Worm (Caenorhabditis elegans) whole organism, L1 larva: ENCODE results near the gene F53B2.8.
"Not testable (repeated sequence)": the region's sequence is repeated elsewhere in the genome, so short reads cannot be mapped to it uniquely, and the experiment has no call there.

Experiments
- C16A3.4 ChIP-seq: fragments of 150-350 bp; optimal IDR thresholded peaks from 2 replicates; lab custom pipeline; 2014; ENCODE audit warnings: missing biosample characterization, missing genetic modification characterization
- F16B12.6 ChIP-seq: fragments of 150-350 bp; optimal IDR thresholded peaks from 2 replicates; lab custom pipeline; 2014; ENCODE audit warnings: missing biosample characterization, missing genetic modification characterization
- Y116A8C.19 ChIP-seq: sonication (generic microtip); optimal IDR thresholded peaks from 2 replicates; lab custom pipeline; 2016; ENCODE audit warnings: missing compliant biosample characterization, missing genetic modification characterization, borderline replicate concordance
- ama-1 ChIP-seq: fragments of 150-350 bp; optimal IDR thresholded peaks from 2 replicates; lab custom pipeline; 2014
- ceh-63 ChIP-seq: fragments of 200-800 bp; sonication (Bioruptor generic); optimal IDR thresholded peaks from 2 replicates; lab custom pipeline; 2018; ENCODE audit warnings: mild to moderate bottlenecking, missing genetic modification characterization, missing compliant biosample characterization
- ceh-8 ChIP-seq: fragments of 200-800 bp; sonication (Bioruptor generic); optimal IDR thresholded peaks from 2 replicates; lab custom pipeline; 2018; ENCODE audit warnings: mild to moderate bottlenecking, missing genetic modification characterization, moderate library complexity, missing compliant biosample characterization
- ceh-82 ChIP-seq, 3 experiments: fragments of 150-350 bp in 1 of 3; sonication (generic microtip) in 2 of 3; optimal IDR thresholded peaks; 2 replicates each; lab custom pipeline; 2014 to 2017; ENCODE audit warnings: missing biosample characterization in 3 of 3, missing genetic modification characterization in 3 of 3
- ceh-88 ChIP-seq: fragments of 200-800 bp; sonication (Bioruptor generic); IDR thresholded peaks from 2 replicates; pipeline ENCODE4 v1.3.6; 2022; ENCODE audit warnings: missing genetic modification characterization, missing compliant biosample characterization
- dsc-1 ChIP-seq: sonication (generic microtip); optimal IDR thresholded peaks from 2 replicates; lab custom pipeline; 2016; ENCODE audit warnings: mild to moderate bottlenecking, missing genetic modification characterization, missing compliant biosample characterization
- egl-27 ChIP-seq, 2 experiments: fragments of 150-350 bp in 1 of 2; sonication (generic microtip); optimal IDR thresholded peaks; 3 replicates each; lab custom pipeline; 2017 to 2018; ENCODE audit warnings: missing biosample characterization in 2 of 2, missing genetic modification characterization in 2 of 2, missing genetic modification reagents in 2 of 2
- elt-2 ChIP-seq: sonication (generic microtip); optimal IDR thresholded peaks from 2 replicates; lab custom pipeline; 2016; ENCODE audit warnings: missing genetic modification characterization, mild to moderate bottlenecking, inconsistent platforms, missing compliant biosample characterization, missing genetic modification reagents
- elt-3 ChIP-seq, 6 experiments: fragments of 150-350 bp in 1 of 6; sonication (generic microtip); optimal IDR thresholded peaks; 2 replicates each; lab custom pipeline; 2017 to 2018; ENCODE audit warnings: missing biosample characterization in 6 of 6, missing genetic modification characterization in 6 of 6, inconsistent platforms in 1 of 6
- fkh-10 ChIP-seq: sonication (generic microtip); optimal IDR thresholded peaks from 2 replicates; lab custom pipeline; 2017; ENCODE audit warnings: missing biosample characterization, missing genetic modification reagents, missing genetic modification characterization
- fos-1 ChIP-seq: fragments of 150-350 bp; optimal IDR thresholded peaks from 2 replicates; lab custom pipeline; 2014; ENCODE audit warnings: missing biosample characterization, missing genetic modification characterization
- hlh-17 ChIP-seq: fragments of 200-800 bp; sonication (Bioruptor generic); optimal IDR thresholded peaks from 2 replicates; lab custom pipeline; 2018; ENCODE audit warnings: missing genetic modification characterization, mild to moderate bottlenecking, missing compliant biosample characterization, moderate library complexity, borderline replicate concordance
- hlh-4 ChIP-seq: sonication (generic microtip); optimal IDR thresholded peaks from 2 replicates; lab custom pipeline; 2016; ENCODE audit warnings: mild to moderate bottlenecking, missing genetic modification characterization, missing compliant biosample characterization
- irx-1 ChIP-seq: sonication (generic microtip); optimal IDR thresholded peaks from 2 replicates; lab custom pipeline; 2016; ENCODE audit warnings: missing genetic modification characterization, missing compliant biosample characterization
- isw-1 ChIP-seq: fragments of 200-800 bp; sonication (Bioruptor generic); IDR thresholded peaks from 2 replicates; pipeline ENCODE4 v1.3.6; 2022; ENCODE audit warnings: missing genetic modification characterization, missing compliant biosample characterization
- jun-1 ChIP-seq: fragments of 150-350 bp; optimal IDR thresholded peaks from 2 replicates; lab custom pipeline; 2014; ENCODE audit warnings: missing biosample characterization, missing genetic modification reagents, missing genetic modification characterization
- lin-13 ChIP-seq: fragments of 150-350 bp; optimal IDR thresholded peaks from 2 replicates; lab custom pipeline; 2014; ENCODE audit warnings: missing biosample characterization, missing genetic modification reagents, missing genetic modification characterization
- lin-35 ChIP-seq, 2 experiments: fragments of 150-350 bp; optimal IDR thresholded peaks; 2 replicates each; lab custom pipeline; 2014; ENCODE audit warnings: missing biosample characterization in 2 of 2, missing genetic modification characterization in 2 of 2, missing genetic modification reagents in 2 of 2
- lir-3 ChIP-seq: sonication (generic microtip); optimal IDR thresholded peaks from 2 replicates; lab custom pipeline; 2016; ENCODE audit warnings: mild to moderate bottlenecking, missing genetic modification characterization, moderate library complexity, missing compliant biosample characterization; ENCODE audit not compliant: poor library complexity
- lsy-2 ChIP-seq, 2 experiments: fragments of 150-350 bp; optimal IDR thresholded peaks; 2 replicates each; lab custom pipeline; 2014; ENCODE audit warnings: missing biosample characterization in 2 of 2, missing genetic modification characterization in 2 of 2
- mab-9 ChIP-seq: fragments of 200-800 bp; sonication (Bioruptor generic); IDR thresholded peaks from 2 replicates; pipeline ENCODE4 v1.3.6; 2022; ENCODE audit warnings: missing genetic modification reagents, missing genetic modification characterization, missing compliant biosample characterization
- mdl-1 ChIP-seq, 2 experiments: fragments of 150-350 bp; optimal IDR thresholded peaks; 2 replicates each; lab custom pipeline; 2014 to 2017; ENCODE audit warnings: missing biosample characterization in 2 of 2, missing genetic modification characterization in 2 of 2, inconsistent platforms in 1 of 2
- nhr-12 ChIP-seq: sonication (generic microtip); optimal IDR thresholded peaks from 2 replicates; lab custom pipeline; 2017; ENCODE audit warnings: missing biosample characterization, missing genetic modification characterization
- nhr-20 ChIP-seq: sonication (generic microtip); optimal IDR thresholded peaks from 2 replicates; lab custom pipeline; 2016; ENCODE audit warnings: mild to moderate bottlenecking, missing genetic modification characterization, missing compliant biosample characterization
- nhr-237 ChIP-seq: fragments of 150-350 bp; optimal IDR thresholded peaks from 2 replicates; lab custom pipeline; 2014; ENCODE audit warnings: missing biosample characterization, missing genetic modification characterization
- nhr-84 ChIP-seq: sonication (generic microtip); optimal IDR thresholded peaks from 2 replicates; lab custom pipeline; 2017; ENCODE audit warnings: missing biosample characterization, missing genetic modification characterization
- nhr-90 ChIP-seq: sonication (generic microtip); optimal IDR thresholded peaks from 2 replicates; lab custom pipeline; 2016; ENCODE audit warnings: mild to moderate bottlenecking, missing genetic modification characterization, missing compliant biosample characterization; ENCODE audit not compliant: poor library complexity
- rnt-1 ChIP-seq: sonication (generic microtip); optimal IDR thresholded peaks from 2 replicates; lab custom pipeline; 2016; ENCODE audit warnings: mild to moderate bottlenecking, missing genetic modification characterization, moderate library complexity, missing compliant biosample characterization
- skn-1 ChIP-seq: fragments of 150-350 bp; optimal IDR thresholded peaks from 2 replicates; lab custom pipeline; 2014; ENCODE audit warnings: missing biosample characterization, missing genetic modification characterization
- sptf-1 ChIP-seq: fragments of 150-350 bp; optimal IDR thresholded peaks from 2 replicates; lab custom pipeline; 2014; ENCODE audit warnings: missing biosample characterization, missing genetic modification characterization
- sup-37 ChIP-seq: fragments of 200-800 bp; sonication (Bioruptor generic); optimal IDR thresholded peaks from 2 replicates; lab custom pipeline; 2018; ENCODE audit warnings: mild to moderate bottlenecking, missing genetic modification characterization, missing compliant biosample characterization
- tbx-2 ChIP-seq: sonication (generic microtip); optimal IDR thresholded peaks from 2 replicates; lab custom pipeline; 2016; ENCODE audit warnings: missing genetic modification characterization, missing compliant biosample characterization
- tlp-1 ChIP-seq: fragments of 150-350 bp; optimal IDR thresholded peaks from 2 replicates; lab custom pipeline; 2014; ENCODE audit warnings: missing biosample characterization, missing genetic modification characterization
- unc-130 ChIP-seq: fragments of 150-350 bp; optimal IDR thresholded peaks from 2 replicates; lab custom pipeline; 2017; ENCODE audit warnings: missing biosample characterization, missing genetic modification characterization, inconsistent platforms
- unc-30 ChIP-seq: sonication (generic microtip); optimal IDR thresholded peaks from 2 replicates; lab custom pipeline; 2017; ENCODE audit warnings: missing biosample characterization, missing genetic modification characterization
- unc-98 ChIP-seq: fragments of 200-800 bp; sonication (Bioruptor generic); IDR thresholded peaks from 2 replicates; pipeline ENCODE4 v1.3.6; 2022; ENCODE audit warnings: missing genetic modification characterization, missing compliant biosample characterization
- vab-15 ChIP-seq: sonication (generic microtip); optimal IDR thresholded peaks from 2 replicates; lab custom pipeline; 2017; ENCODE audit warnings: missing genotype, mild to moderate bottlenecking, missing genetic modification characterization, missing compliant biosample characterization
- zip-4 ChIP-seq: fragments of 200-800 bp; sonication (Bioruptor generic); optimal IDR thresholded peaks from 2 replicates; lab custom pipeline; 2018; ENCODE audit warnings: mild to moderate bottlenecking, missing genetic modification characterization, moderate library complexity, missing compliant biosample characterization
- ztf-4 ChIP-seq: fragments of 150-350 bp; optimal IDR thresholded peaks from 2 replicates; lab custom pipeline; 2014; ENCODE audit warnings: missing biosample characterization, missing genetic modification characterization

Gene F53B2.8

DNA sequence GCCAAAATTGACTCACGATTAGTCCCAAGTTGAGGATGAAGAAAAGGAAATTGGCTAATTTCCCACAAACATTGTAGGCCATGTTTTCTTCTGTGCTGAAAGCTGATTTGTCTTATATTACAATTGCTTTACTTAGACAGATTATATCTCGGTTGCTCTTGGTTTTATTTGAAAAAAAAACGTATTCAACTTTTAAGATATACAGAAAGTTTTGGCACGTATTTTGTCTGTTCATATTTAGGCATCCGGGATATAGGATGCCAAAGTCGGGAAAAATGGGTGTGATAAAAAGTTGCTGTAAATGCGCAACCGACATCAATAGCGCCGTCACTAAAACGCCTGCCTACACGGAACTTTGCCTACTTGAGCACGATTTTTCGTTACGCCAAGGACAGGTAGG is 7.0 kb downstream of the F53B2.8 start, which contains the start of gene tsp-4:
Gene tsp-4, minus strand, starts transcription at position 101 of the 400 bp plus-strand sequence.
- TF ChIP-seq nhr-12 (no peak), nhr-20 (tag; lab: Kevin White, UChicago) (no peak), nhr-84 (tag; lab: Kevin White, UChicago) (no peak), ceh-8 (GFP tag; lab: Kevin White, UChicago) (no peak), lin-35 (GFP tag; optimal IDR thresholded peaks at IDR 0.05; lab: Kevin White, UChicago) (no peak), ceh-63 (GFP tag; lab: Kevin White, UChicago) (no peak), lir-3 (no peak), elt-2 (no peak), C16A3.4 (tag; lab: Kevin White, UChicago) (no peak), vab-15 (tag; lab: Kevin White, UChicago) (no peak), unc-98 (GFP tag; lab: Robert Waterston, UW) (no peak), irx-1 (tag; lab: Kevin White, UChicago) (no peak), fos-1 (tag; lab: Kevin White, UChicago) (no peak), mab-9 (no peak), elt-3 (tag; optimal IDR thresholded peaks at IDR 0.05; lab: Kevin White, UChicago) (no peak), egl-27 (tag; optimal IDR thresholded peaks at IDR 0.05; lab: Kevin White, UChicago) (no peak), hlh-4 (tag; lab: Kevin White, UChicago) (no peak), jun-1 (tag; lab: Kevin White, UChicago) (no peak), ama-1 (lab: Kevin White, UChicago) (no peak)
- TF ChIP-seq, all 84 proteins: peak for 0

DNA sequence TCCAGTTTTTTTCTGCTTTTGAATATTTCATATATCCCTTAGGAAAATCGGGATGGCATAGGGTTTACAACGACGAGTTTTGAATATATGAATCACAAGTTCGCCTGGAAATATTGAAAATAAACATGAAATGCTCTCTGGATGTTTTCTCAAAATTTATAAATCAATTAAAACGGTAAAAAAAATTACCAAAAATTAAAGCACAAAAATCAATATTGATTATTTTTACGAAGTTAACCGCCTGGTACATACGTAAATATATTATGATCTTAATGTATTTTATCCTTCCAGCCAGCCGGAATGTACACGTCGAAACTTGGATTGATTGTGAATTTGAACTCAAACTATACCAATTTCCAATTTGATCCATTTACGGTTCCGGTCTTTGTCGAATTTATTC is 21.8 kb downstream of the F53B2.8 start, which contains the start of gene sru-17:
Gene sru-17, plus strand, starts transcription at position 301 of the 400 bp plus-strand sequence.
- not testable (repeated sequence) for TF ChIP-seq sup-37; sptf-1 (tag; lab: Kevin White, UChicago); zip-4 (GFP tag; lab: Kevin White, UChicago)

DNA sequence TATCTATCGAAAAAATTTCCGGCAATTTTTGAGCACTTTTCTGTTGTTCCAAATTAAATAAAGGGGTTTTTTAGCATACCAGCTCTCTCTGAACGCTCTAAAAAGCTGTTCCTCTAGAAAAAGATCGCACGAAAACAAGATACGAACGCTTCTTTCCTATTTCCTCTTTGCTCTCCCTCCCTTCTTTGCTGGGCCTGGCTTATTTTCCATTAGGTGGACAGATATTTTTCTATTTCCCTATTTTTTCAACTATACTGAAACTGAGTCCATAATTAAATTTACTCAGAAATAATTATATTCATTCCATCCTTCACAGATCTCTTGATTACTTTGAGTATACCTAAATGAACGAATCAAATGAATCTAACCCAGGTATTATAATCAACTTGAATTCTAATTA is 25.2 kb downstream of the F53B2.8 start, which contains the start of gene sru-18:
Gene sru-18, plus strand, starts transcription at position 301 of the 400 bp plus-strand sequence.
- TF ChIP-seq lsy-2 (tag; optimal IDR thresholded peaks at IDR 0.05; lab: Kevin White, UChicago) (no peak), nhr-90 (no peak), lin-35 (GFP tag; optimal IDR thresholded peaks at IDR 0.05; lab: Kevin White, UChicago) (no peak)

DNA sequence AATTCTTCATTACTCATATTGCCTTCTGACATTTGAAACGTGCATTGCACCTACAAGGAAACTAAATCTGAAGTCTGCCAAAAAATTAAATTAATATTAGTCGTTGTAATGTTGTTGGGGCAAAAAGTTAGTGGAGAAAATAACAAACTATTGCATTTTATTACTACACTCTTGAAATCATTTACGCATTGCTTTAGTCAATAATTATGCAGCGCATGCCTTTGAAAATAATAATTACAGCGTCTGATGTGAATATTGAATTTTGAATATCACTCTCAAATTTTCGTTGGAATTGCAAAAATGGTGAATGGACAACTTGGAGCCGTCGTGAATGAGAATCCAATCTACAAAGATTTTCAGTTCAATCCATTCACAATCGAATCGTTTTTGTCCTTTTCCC is 29.0 kb downstream of the F53B2.8 start, which contains the start of gene sru-19:
Gene sru-19, plus strand, starts transcription at position 301 of the 400 bp plus-strand sequence.
- TF ChIP-seq hlh-4 (tag; lab: Kevin White, UChicago) (no peak), ceh-63 (GFP tag; lab: Kevin White, UChicago) (no peak), mdl-1 (tag; optimal IDR thresholded peaks at IDR 0.05; lab: Kevin White, UChicago) (no peak), sup-37 (no peak), tbx-2 (tag; lab: Kevin White, UChicago) (no peak), elt-2 (no peak), fkh-10 (GFP tag; lab: Kevin White, UChicago) (no peak), lsy-2 (tag; optimal IDR thresholded peaks at IDR 0.05; lab: Kevin White, UChicago) (no peak), rnt-1 (tag; lab: Kevin White, UChicago) (no peak), skn-1 (tag; lab: Kevin White, UChicago) (no peak), nhr-84 (tag; lab: Kevin White, UChicago) (no peak), fos-1 (tag; lab: Kevin White, UChicago) (no peak), hlh-17 (no peak), irx-1 (tag; lab: Kevin White, UChicago) (no peak), unc-130 (tag; lab: Kevin White, UChicago) (no peak), ceh-8 (GFP tag; lab: Kevin White, UChicago) (no peak), dsc-1 (tag; lab: Kevin White, UChicago) (no peak), jun-1 (tag; lab: Kevin White, UChicago) (no peak)
- TF ChIP-seq, all 84 proteins: peak for 0

DNA sequence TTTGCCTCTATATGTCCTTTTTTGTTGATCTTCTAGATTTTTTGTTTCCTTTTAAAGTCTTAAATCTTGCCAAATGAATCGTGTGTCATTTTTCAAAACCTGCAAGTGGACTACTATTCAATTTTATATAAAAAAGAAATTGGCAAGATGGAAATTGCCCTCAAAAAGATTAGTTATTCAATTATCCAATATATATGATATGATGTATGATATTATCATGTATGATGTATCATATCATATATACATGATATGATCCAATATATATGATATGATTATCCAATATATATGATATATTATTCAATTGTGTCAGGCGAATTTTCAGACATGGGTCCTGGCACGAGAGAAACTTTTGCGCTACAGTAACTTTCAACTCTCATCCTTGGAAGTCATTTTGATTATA is 32.0 kb downstream of the F53B2.8 start, which contains the start of gene sru-20:
Gene sru-20, plus strand, starts transcription at position 301 of the 400 bp plus-strand sequence.
- TF ChIP-seq Y116A8C.19 (tag; lab: Kevin White, UChicago) (no peak), nhr-237 (no peak), jun-1 (tag; lab: Kevin White, UChicago) (no peak), lin-13 (GFP tag; lab: Kevin White, UChicago) (no peak), ztf-4 (no peak), ceh-88 (GFP tag; lab: Robert Waterston, UW) (no peak), vab-15 (tag; lab: Kevin White, UChicago) (no peak), tlp-1 (no peak), unc-30 (tag; lab: Kevin White, UChicago) (no peak), ceh-82 (tag; optimal IDR thresholded peaks at IDR 0.05; lab: Kevin White, UChicago) (no peak), isw-1 (GFP tag; lab: Robert Waterston, UW) (no peak), F16B12.6 (tag; lab: Kevin White, UChicago) (no peak)
